Worm (Caenorhabditis elegans): ENCODE data around the gene irld-47.

- TF ChIP-seq ama-1 (optimal IDR thresholded peaks at IDR 0.05) (no peak), hmg-11 (tag; optimal IDR thresholded peaks at IDR 0.05) (no peak), pqm-1 (tag; optimal IDR thresholded peaks at IDR 0.05) (no peak), daf-12 (tag; optimal IDR thresholded peaks at IDR 0.05) (no peak), fkh-2 (tag; optimal IDR thresholded peaks at IDR 0.05) (no peak), fkh-10 (GFP tag; optimal IDR thresholded peaks at IDR 0.05) (no peak), nhr-28 (tag; optimal IDR thresholded peaks at IDR 0.05) (no peak), fos-1 (tag; optimal IDR thresholded peaks at IDR 0.05) (no peak)
Observed at ce11 chrII:7817580-7817979, 4.8 kb downstream of the irld-47 start.
